4 worm cellular contexts compared by ENCODE assay signal in genomic region chrII:5957803-5958367, ce11.
TF ChIP-seq lines count a peak whose summit lies in the region.

No protein-coding gene starts in this region.

TF ChIP-seq in whole organism, L1 larva, 84 proteins besides CTCF, POLR2A, EP300 and RAD21:
- TF ChIP-seq isw-1 (GFP tag; IDR thresholded peaks at IDR 0.05; lab: Robert Waterston, UW) (no peak), ceh-90 (tag; optimal IDR thresholded peaks at IDR 0.05; lab: Kevin White, UChicago) (no peak), fkh-8 (tag; optimal IDR thresholded peaks at IDR 0.05; lab: Kevin White, UChicago) (peak; percentile 38), fkh-10 (GFP tag; optimal IDR thresholded peaks at IDR 0.05; lab: Kevin White, UChicago) (peak; percentile 54), lin-14 (GFP tag; optimal IDR thresholded peaks at IDR 0.05; lab: Kevin White, UChicago) (peak; percentile 28), nhr-47 (tag; optimal IDR thresholded peaks at IDR 0.05; lab: Kevin White, UChicago) (peak; percentile 9), lin-13 (GFP tag; optimal IDR thresholded peaks at IDR 0.05; lab: Kevin White, UChicago) (no peak)
TF ChIP-seq in whole organism, L1 larva: peak in this region for 4.

TF ChIP-seq in whole organism, L2 larva, 48 proteins besides CTCF, POLR2A, EP300 and RAD21:
- TF ChIP-seq lin-13 (GFP tag; optimal IDR thresholded peaks at IDR 0.05; lab: Kevin White, UChicago) = no peak
- TF ChIP-seq aly-2 (tag; optimal IDR thresholded peaks at IDR 0.05; lab: Kevin White, UChicago) = no peak
- peak; percentile 13 for TF ChIP-seq C34F6.9 (tag; optimal IDR thresholded peaks at IDR 0.05; lab: Kevin White, UChicago)

TF ChIP-seq in whole organism, L3 larva, 47 proteins besides CTCF, POLR2A, EP300 and RAD21:
- no peak for TF ChIP-seq ceh-16 (tag; optimal IDR thresholded peaks at IDR 0.05; lab: Kevin White, UChicago)
- no peak for TF ChIP-seq nhr-237 (tag; optimal IDR thresholded peaks at IDR 0.05; lab: Kevin White, UChicago)
- no peak for TF ChIP-seq elt-3 (tag; optimal IDR thresholded peaks at IDR 0.05; lab: Kevin White, UChicago)
- TF ChIP-seq zag-1 (tag; optimal IDR thresholded peaks at IDR 0.05; lab: Kevin White, UChicago) = no peak
- TF ChIP-seq lsy-12 (tag; optimal IDR thresholded peaks at IDR 0.05; lab: Kevin White, UChicago) = no peak
- no peak for TF ChIP-seq lin-39 (tag; optimal IDR thresholded peaks at IDR 0.05; lab: Kevin White, UChicago)
- no peak for TF ChIP-seq R02D3.7 (tag; optimal IDR thresholded peaks at IDR 0.05; lab: Kevin White, UChicago)
- TF ChIP-seq hmg-11 (tag; optimal IDR thresholded peaks at IDR 0.05; lab: Kevin White, UChicago) = peak; percentile 21
- no peak for TF ChIP-seq snpc-4 (tag; optimal IDR thresholded peaks at IDR 0.05; lab: Kevin White, UChicago)
- peak; percentile 54 for TF ChIP-seq fkh-10 (GFP tag; optimal IDR thresholded peaks at IDR 0.05; lab: Kevin White, UChicago)
- no peak for TF ChIP-seq fkh-2 (tag; optimal IDR thresholded peaks at IDR 0.05; lab: Kevin White, UChicago)

TF ChIP-seq in whole organism, L4 larva, 104 proteins besides CTCF, POLR2A, EP300 and RAD21:
- TF ChIP-seq ces-1 (GFP tag; optimal IDR thresholded peaks at IDR 0.05; lab: Kevin White, UChicago) = no peak
- TF ChIP-seq F44E2.7 (GFP tag; IDR thresholded peaks at IDR 0.05; lab: Robert Waterston, UW) = no peak
- no peak for TF ChIP-seq nhr-76 (tag; optimal IDR thresholded peaks at IDR 0.05; lab: Kevin White, UChicago)
- no peak for TF ChIP-seq zfp-2 (tag; optimal IDR thresholded peaks at IDR 0.05; lab: Kevin White, UChicago)
- no peak for TF ChIP-seq mes-2 (tag; optimal IDR thresholded peaks at IDR 0.05; lab: Kevin White, UChicago; ENCODE audit: poor library complexity, severe bottlenecking)
- peak; percentile 89 for TF ChIP-seq aha-1 (tag; lab: Kevin White, UChicago)
- no peak for TF ChIP-seq dmd-8 (GFP tag; IDR thresholded peaks at IDR 0.05; lab: Robert Waterston, UW)
- TF ChIP-seq nhr-11 (tag; optimal IDR thresholded peaks at IDR 0.05; lab: Kevin White, UChicago) = peak; percentile 17
- TF ChIP-seq ctbp-1 (GFP tag; IDR thresholded peaks at IDR 0.05; lab: Robert Waterston, UW) = peak; percentile 51; the same call in 1 of the 2 replicates
- no peak for TF ChIP-seq vab-7 (GFP tag; IDR thresholded peaks at IDR 0.05; lab: Robert Waterston, UW)
- TF ChIP-seq nhr-111 (GFP tag; optimal IDR thresholded peaks at IDR 0.05; lab: Kevin White, UChicago) = no peak
- no peak for TF ChIP-seq unc-39 (tag; optimal IDR thresholded peaks at IDR 0.05; lab: Kevin White, UChicago)
TF ChIP-seq in whole organism, L4 larva: peak in this region for 3.

Comparison
In these comparisons a context has a peak if more than half of its experiments do, and no peak if none do; other contexts are left out.
1. Of the 29 proteins assayed by ChIP-seq in both whole organism, L4 larva and whole organism, L1 larva: peak only in whole organism, L4 larva: aha-1 and nhr-11; only in whole organism, L1 larva: fkh-10; in both: none; in neither: 26.